Fruit fly (Drosophila melanogaster) Kc167 (cell line): ENCODE results near the gene CG43689.

Source experiments
- insv ChIP-seq: fragments of >200 bp; optimal IDR thresholded peaks from 3 replicates; lab custom pipeline; 2018; ENCODE audit warnings: missing external identifiers
- psq ChIP-seq: fragments of >200 bp; optimal IDR thresholded peaks from 2 replicates; lab custom pipeline; 2017; ENCODE audit warnings: missing external identifiers

DNA sequence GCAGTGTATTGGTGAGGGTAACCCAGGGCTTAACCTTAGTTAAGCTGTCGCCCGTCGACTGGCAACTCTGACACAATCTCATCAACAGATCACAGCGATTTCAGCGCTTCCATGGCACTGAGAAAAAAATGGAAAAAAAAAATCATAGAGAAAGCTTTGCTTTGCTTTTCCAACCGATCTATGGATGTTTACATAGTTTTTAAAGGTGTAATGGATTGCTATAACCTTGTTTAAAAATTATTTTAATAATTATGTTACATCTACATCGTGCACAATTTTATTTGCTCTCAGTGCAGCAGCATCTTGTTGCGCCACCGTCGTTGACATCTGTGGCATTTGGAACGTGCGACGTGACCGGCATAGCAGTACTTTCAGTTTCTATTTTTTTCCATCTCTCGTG, 42.6 kb upstream of the CG43689 start:
- TF ChIP-seq psq (lab: Kevin White, UChicago) (no peak), insv (no peak)
